Fruit fly (Drosophila melanogaster): ENCODE data around the gene CG6974.

The CG6974 gene

DNA sequence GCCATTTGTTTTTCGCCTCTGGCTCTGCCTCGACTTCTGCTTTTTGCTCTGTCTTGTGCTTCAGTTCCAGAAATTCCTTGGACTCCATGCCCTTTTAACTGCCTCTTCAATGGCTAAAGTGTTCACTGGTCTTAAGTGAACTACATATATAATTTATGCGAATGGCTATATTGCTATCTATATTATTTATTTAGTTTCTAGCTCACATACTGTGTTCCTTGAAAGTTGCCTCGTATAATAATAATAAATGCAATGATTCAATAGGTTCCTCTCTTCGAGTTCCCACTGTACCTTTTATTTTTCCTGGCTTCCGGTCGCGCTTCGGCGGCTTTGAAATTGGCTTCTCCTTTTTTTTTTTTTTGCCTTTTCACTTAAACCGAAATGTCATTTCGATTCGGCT is 40.6 kb upstream of the CG6974 start (continued):
- TF ChIP-seq dpn (GFP tag; optimal IDR thresholded peaks at IDR 0.05) (peak; percentile 12 to 14), Mrtf (GFP tag; IDR thresholded peaks at IDR 0.05) (no peak), grau (tag; optimal IDR thresholded peaks at IDR 0.05) (peak; percentile 77), B-H2 (GFP tag; optimal IDR thresholded peaks at IDR 0.05) (peak; percentile 27), CG7839 (tag; optimal IDR thresholded peaks at IDR 0.05) (peak; percentile 11), CG10654 (GFP tag; optimal IDR thresholded peaks at IDR 0.05) (no peak), Hmr (GFP tag; optimal IDR thresholded peaks at IDR 0.05) (peak; percentile 26), stc (GFP tag; IDR thresholded peaks at IDR 0.05) (no peak), tgo (GFP tag; IDR thresholded peaks at IDR 0.05) (peak; percentile 21; the same call in 1 of the 3 replicates), ken (GFP tag; IDR thresholded peaks at IDR 0.05) (no peak), Mes4 (GFP tag; optimal IDR thresholded peaks at IDR 0.05) (no peak), CTCF (GFP tag; optimal IDR thresholded peaks at IDR 0.05) (no peak), YL-1 (GFP tag; optimal IDR thresholded peaks at IDR 0.05) (no peak), cwo (GFP tag; optimal IDR thresholded peaks at IDR 0.05) (peak; percentile 36), sens (GFP tag) (peak; percentile 54), D (optimal IDR thresholded peaks at IDR 0.05) (no peak), D (GFP tag; optimal IDR thresholded peaks at IDR 0.05) (no peak), Fer2 (tag; optimal IDR thresholded peaks at IDR 0.05) (no peak), CG8359 (GFP tag; optimal IDR thresholded peaks at IDR 0.05; ENCODE audit: borderline replicate concordance) (no peak), CG9876 (GFP tag; optimal IDR thresholded peaks at IDR 0.05) (no peak), CG2120 (GFP tag; optimal IDR thresholded peaks at IDR 0.05) (peak; percentile 63), CG15514 (GFP tag; optimal IDR thresholded peaks at IDR 0.05) (peak; percentile 22), chinmo (GFP tag; IDR thresholded peaks at IDR 0.05; ENCODE audit: partially characterized antibody) (0 out of 4 replicates have a peak, but pooled peaks have one; percentile 16), CG7556 (GFP tag; optimal IDR thresholded peaks at IDR 0.05) (peak; percentile 26), Max (GFP tag; optimal IDR thresholded peaks at IDR 0.05) (no peak), lilli (GFP tag; optimal IDR thresholded peaks at IDR 0.05) (peak; percentile 28), usp (GFP tag; optimal IDR thresholded peaks at IDR 0.05) (no peak), CG10431 (GFP tag; optimal IDR thresholded peaks at IDR 0.05) (no peak), CG18599 (GFP tag; optimal IDR thresholded peaks at IDR 0.05) (peak; percentile 81), CG4730 (GFP tag; IDR thresholded peaks at IDR 0.05) (no peak), gem (tag; optimal IDR thresholded peaks at IDR 0.05) (peak; percentile 56), luna (GFP tag; optimal IDR thresholded peaks at IDR 0.05) (no peak)

DNA sequence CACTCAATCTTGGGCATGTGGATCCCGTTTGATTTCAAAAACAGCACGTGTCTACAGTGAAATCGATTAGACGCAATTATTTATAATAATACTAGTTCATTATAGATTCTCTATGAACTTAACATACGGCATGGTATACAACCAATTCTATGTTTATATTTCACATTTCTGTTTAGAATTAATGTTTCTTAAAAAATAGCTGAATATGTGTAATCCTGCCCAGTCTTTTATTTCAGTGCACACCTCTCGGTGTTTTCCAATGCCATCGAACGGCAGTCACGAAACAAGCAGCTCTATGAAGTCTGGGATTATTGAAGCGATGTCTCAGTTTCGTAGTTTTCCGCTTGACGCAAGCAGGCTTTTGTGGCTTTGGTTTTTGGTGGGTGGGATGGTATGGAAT is 38.7 kb upstream of the CG6974 start:
- TF ChIP-seq CG9876 (GFP tag; optimal IDR thresholded peaks at IDR 0.05) = no peak
- peak; percentile 22 for TF ChIP-seq Fer3 (tag; optimal IDR thresholded peaks at IDR 0.05)
- no peak for TF ChIP-seq CG5953 (GFP tag; IDR thresholded peaks at IDR 0.05)
- TF ChIP-seq repo (GFP tag; optimal IDR thresholded peaks at IDR 0.05) = no peak
- TF ChIP-seq CG8924 (tag; optimal IDR thresholded peaks at IDR 0.05) = peak; percentile 27
- TF ChIP-seq zen2 (GFP tag; IDR thresholded peaks at IDR 0.05; ENCODE audit: partially characterized antibody) = no peak
- TF ChIP-seq Camta (GFP tag; optimal IDR thresholded peaks at IDR 0.05) = no peak
- no peak for TF ChIP-seq ato (GFP tag; IDR thresholded peaks at IDR 0.05; ENCODE audit: partially characterized antibody)
- TF ChIP-seq NFAT (GFP tag; IDR thresholded peaks at IDR 0.05) = no peak
- no peak for TF ChIP-seq Dfd (GFP tag; optimal IDR thresholded peaks at IDR 0.05)
- TF ChIP-seq luna (GFP tag; optimal IDR thresholded peaks at IDR 0.05) = no peak
- no peak for TF ChIP-seq E2f2 (GFP tag; IDR thresholded peaks at IDR 0.05)
- TF ChIP-seq TFAM (GFP tag; optimal IDR thresholded peaks at IDR 0.05) = no peak
- TF ChIP-seq ewg (GFP tag; optimal IDR thresholded peaks at IDR 0.05) = no peak
- no peak for TF ChIP-seq CG3995 (GFP tag; optimal IDR thresholded peaks at IDR 0.05)
- no peak for TF ChIP-seq Hey (tag; optimal IDR thresholded peaks at IDR 0.05)
- peak; percentile 54 for TF ChIP-seq CG15269 (tag; optimal IDR thresholded peaks at IDR 0.05)
- TF ChIP-seq usp (GFP tag; optimal IDR thresholded peaks at IDR 0.05) = no peak
- no peak for TF ChIP-seq so (GFP tag; IDR thresholded peaks at IDR 0.05)
- TF ChIP-seq sug (tag; optimal IDR thresholded peaks at IDR 0.05) = no peak
- TF ChIP-seq Dad (GFP tag; optimal IDR thresholded peaks at IDR 0.05) = no peak
- TF ChIP-seq CG15514 (GFP tag; optimal IDR thresholded peaks at IDR 0.05) = peak; percentile 9
- TF ChIP-seq B-H1 (GFP tag; IDR thresholded peaks at IDR 0.05) = no peak
- TF ChIP-seq CG14050 (GFP tag; IDR thresholded peaks at IDR 0.05) = no peak; the same call in 2 of the 3 replicates
- TF ChIP-seq CG13624 (GFP tag; optimal IDR thresholded peaks at IDR 0.05) = no peak

All from whole organism, embryonic.